Worm (Caenorhabditis elegans): ENCODE measurements around the gene sra-28.

DNA sequence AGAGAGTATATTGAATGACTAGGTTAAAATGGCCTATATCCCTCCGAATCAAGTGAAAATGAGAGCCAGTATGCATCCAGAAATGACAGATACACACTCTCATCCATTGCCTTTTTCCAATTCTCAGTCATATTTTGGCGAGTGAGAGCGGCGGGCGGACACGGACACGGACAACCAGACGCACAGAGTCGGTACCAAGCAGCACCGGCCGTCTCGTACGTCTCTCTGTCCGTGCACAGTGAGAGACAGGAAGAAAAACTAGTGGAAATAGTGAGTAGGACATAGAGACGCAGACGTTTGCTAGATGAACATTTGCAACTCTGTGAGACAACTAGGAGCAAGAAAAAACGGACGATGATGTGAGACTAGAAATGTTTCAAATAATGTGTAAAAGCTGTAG lies 10.3 kb downstream of the sra-28 start:
- no peak for TF ChIP-seq unc-39 (tag; optimal IDR thresholded peaks at IDR 0.05)
- TF ChIP-seq nhr-76 (tag; optimal IDR thresholded peaks at IDR 0.05): no peak
- no peak for TF ChIP-seq blmp-1 (tag; optimal IDR thresholded peaks at IDR 0.05)
- TF ChIP-seq lsy-2 (tag; optimal IDR thresholded peaks at IDR 0.05): no peak
- no peak for TF ChIP-seq nhr-237 (tag; optimal IDR thresholded peaks at IDR 0.05)
- no peak for TF ChIP-seq lin-13 (tag; optimal IDR thresholded peaks at IDR 0.05)
- no peak for TF ChIP-seq tbx-8 (GFP tag; optimal IDR thresholded peaks at IDR 0.05)
